Worm (Caenorhabditis elegans): ENCODE results near the gene nhx-2.

nhx-2 gene

DNA sequence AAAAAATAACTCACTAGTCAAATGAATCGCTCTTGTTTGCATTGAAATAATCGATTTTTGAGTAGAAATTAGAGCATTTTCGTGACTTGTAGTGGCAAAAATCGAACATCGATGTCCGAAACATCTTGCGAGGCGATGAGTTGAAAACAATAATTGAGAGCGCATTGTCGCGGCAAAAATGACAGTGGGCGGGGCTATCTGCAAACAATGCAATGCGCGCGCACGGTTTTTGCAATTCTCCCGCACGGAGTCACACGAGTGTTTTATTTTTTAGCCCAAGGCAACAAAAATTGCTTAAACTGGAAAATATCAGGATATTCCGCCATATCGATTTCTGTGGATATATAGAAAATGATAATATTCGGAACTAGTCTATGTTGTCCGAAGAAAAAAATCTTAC, 14.8 kb upstream of the nhx-2 start, which contains the start of gene B0495.9 (continued):
- TF ChIP-seq ceh-100 (GFP tag; IDR thresholded peaks at IDR 0.05), result peak; percentile 42
- TF ChIP-seq lsl-1 (GFP tag; optimal IDR thresholded peaks at IDR 0.05), result peak; percentile 60
- no peak for TF ChIP-seq bed-2 (GFP tag; IDR thresholded peaks at IDR 0.05)
- TF ChIP-seq madf-3 (GFP tag; IDR thresholded peaks at IDR 0.05), result no peak
- TF ChIP-seq ztf-25 (GFP tag; IDR thresholded peaks at IDR 0.05), result 0 out of 2 replicates have a peak, but pooled peaks have one; percentile 45
- no peak for TF ChIP-seq mes-4 (tag; optimal IDR thresholded peaks at IDR 0.05)
- TF ChIP-seq hmg-20 (GFP tag; IDR thresholded peaks at IDR 0.05), result no peak
- no peak for TF ChIP-seq mxl-1 (tag; optimal IDR thresholded peaks at IDR 0.05)
- TF ChIP-seq F52B5.7 (tag; optimal IDR thresholded peaks at IDR 0.05), result peak; percentile 19
- TF ChIP-seq ztf-6 (GFP tag; IDR thresholded peaks at IDR 0.05), result no peak
- TF ChIP-seq let-607 (tag; optimal IDR thresholded peaks at IDR 0.05), result no peak
- TF ChIP-seq ztf-26 (tag; optimal IDR thresholded peaks at IDR 0.05), result no peak
- no peak for TF ChIP-seq dpff-1 (tag; optimal IDR thresholded peaks at IDR 0.05)
- TF ChIP-seq F22D6.2 (tag; optimal IDR thresholded peaks at IDR 0.05), result no peak
- TF ChIP-seq hmg-1.2 (GFP tag; IDR thresholded peaks at IDR 0.05), result peak; percentile 39; the same call in 1 of the 2 replicates
- TF ChIP-seq K12H6.12 (tag; optimal IDR thresholded peaks at IDR 0.05), result peak; percentile 19
- peak; percentile 32 for TF ChIP-seq F49E8.2 (tag; optimal IDR thresholded peaks at IDR 0.05; ENCODE audit: insufficient read depth)
- peak; percentile 49 for TF ChIP-seq ztf-18 (tag; optimal IDR thresholded peaks at IDR 0.05)
- TF ChIP-seq rec-8 (tag; optimal IDR thresholded peaks at IDR 0.05), result peak in 1 of 2 experiments; percentile 52
- TF ChIP-seq dpl-1 (GFP tag; optimal IDR thresholded peaks at IDR 0.05), result no peak

ce11 chrII:7707383-7707782, 13.6 kb upstream of the nhx-2 start, which contains the start of gene luc-7L:
Gene luc-7L (minus strand): TSS chrII:7707483.
- TF ChIP-seq Y79H2A.3 (GFP tag; conservative IDR thresholded peaks at IDR 0.05), result no peak
- no peak for TF ChIP-seq xnd-1 (tag; optimal IDR thresholded peaks at IDR 0.05)
- TF ChIP-seq fkh-3 (tag; optimal IDR thresholded peaks at IDR 0.05), result no peak
- no peak for TF ChIP-seq snpc-4 (GFP tag; optimal IDR thresholded peaks at IDR 0.05)
- TF ChIP-seq snpc-4 (tag; optimal IDR thresholded peaks at IDR 0.05), result no peak

- TF ChIP-seq ztf-25 (GFP tag; IDR thresholded peaks at IDR 0.05), result no peak
- TF ChIP-seq cebp-1 (GFP tag; IDR thresholded peaks at IDR 0.05), result no peak
- peak; percentile 46 for TF ChIP-seq cebp-1 (tag; optimal IDR thresholded peaks at IDR 0.05)
- peak; percentile 73 for TF ChIP-seq nhr-80 (tag; optimal IDR thresholded peaks at IDR 0.05)
Observed at ce11 chrII:7705152-7705551, 11.4 kb upstream of the nhx-2 start, which contains the start of gene B0495.7. Gene B0495.7 (minus strand): TSS chrII:7705233.

DNA sequence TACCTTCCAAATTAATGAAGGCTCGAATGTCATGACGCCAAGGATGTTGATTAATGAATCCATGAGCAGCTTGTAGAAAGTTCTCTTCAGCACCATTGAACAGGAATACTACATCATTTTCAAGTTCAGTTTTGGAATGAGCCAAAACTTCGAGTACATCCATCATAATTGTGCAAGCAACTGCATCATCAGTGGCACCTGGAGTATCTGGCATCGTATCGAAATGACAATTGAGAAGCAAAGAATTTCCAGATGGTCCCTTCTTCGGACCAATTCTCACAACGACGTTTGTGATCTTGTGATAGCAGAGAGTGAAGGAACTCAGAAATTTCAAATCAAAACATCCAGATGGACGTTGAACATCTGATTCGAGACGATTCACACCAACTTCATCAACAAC, 10.6 kb upstream of the nhx-2 start:
- no peak for TF ChIP-seq unc-62 (GFP tag; optimal IDR thresholded peaks at IDR 0.05)
- TF ChIP-seq let-526 (GFP tag; IDR thresholded peaks at IDR 0.05), result no peak
- no peak for TF ChIP-seq lir-1 (GFP tag; conservative IDR thresholded peaks at IDR 0.05)
- no peak for TF ChIP-seq hrde-1 (tag; optimal IDR thresholded peaks at IDR 0.05; ENCODE audit: borderline replicate concordance)
- no peak for TF ChIP-seq cebp-2 (GFP tag; IDR thresholded peaks at IDR 0.05)

DNA sequence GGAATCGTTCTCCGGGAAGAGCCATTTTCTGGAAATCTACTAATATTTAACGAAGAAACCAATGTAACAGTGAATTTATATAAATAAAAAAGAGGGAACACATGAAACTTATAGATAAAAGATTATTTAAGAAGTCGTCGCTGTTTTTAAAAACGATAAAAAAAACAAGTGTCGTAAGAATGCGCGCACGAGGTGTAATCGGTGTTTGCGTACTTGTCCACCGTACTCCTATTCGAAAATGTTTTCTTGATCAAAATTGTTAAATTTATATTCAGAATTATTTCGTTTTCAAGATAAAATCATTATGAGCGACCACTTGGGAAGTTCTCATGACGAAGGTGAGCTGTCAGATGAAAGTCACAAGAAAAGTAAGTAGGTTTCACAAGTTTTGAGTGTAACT, 5.3 kb upstream of the nhx-2 start, which contains the start of the genes moa-2 and cdk-11.1:
Gene moa-2, minus strand, starts transcription at position 25 of the 400 bp plus-strand sequence.
Gene cdk-11.1, plus strand, starts transcription at position 227 of the 400 bp plus-strand sequence.
- TF ChIP-seq lsl-1 (GFP tag; optimal IDR thresholded peaks at IDR 0.05), result peak; percentile 49
- no peak for TF ChIP-seq chd-7 (tag; optimal IDR thresholded peaks at IDR 0.05)
